Worm (Caenorhabditis elegans) whole organism, L4 larva: ENCODE data around the gene C17G10.7.
A peak's percentile ranks its signal among the peaks of the same experiment; 100 is the strongest.

ENCODE experiments used
- F26F4.8 ChIP-seq: fragments of 200-800 bp; sonication (Bioruptor generic); conservative IDR thresholded peaks from 2 replicates; pipeline ENCODE4 v1.3.6; 2022; ENCODE audit warnings: missing genetic modification characterization, missing compliant biosample characterization
- F37D6.2 ChIP-seq: sonication (generic microtip); optimal IDR thresholded peaks from 2 replicates; lab custom pipeline; 2016; ENCODE audit warnings: mild to moderate bottlenecking, missing genetic modification characterization, missing compliant biosample characterization
- F49E8.2 ChIP-seq: sonication (generic microtip); optimal IDR thresholded peaks from 2 replicates; lab custom pipeline; 2016; ENCODE audit warnings: missing compliant biosample characterization, mild to moderate bottlenecking, missing genetic modification characterization, borderline replicate concordance
- T20F7.1 ChIP-seq: fragments of 200-800 bp; sonication (Bioruptor generic); optimal IDR thresholded peaks from 2 replicates; lab custom pipeline; 2018; ENCODE audit warnings: mild to moderate bottlenecking, missing genetic modification characterization, missing compliant biosample characterization
- T26A8.4 ChIP-seq: fragments of 200-800 bp; sonication (Bioruptor generic); IDR thresholded peaks from 2 replicates; pipeline ENCODE4 v1.3.6; 2022; ENCODE audit warnings: missing genetic modification characterization, missing compliant biosample characterization
- ZK546.5 ChIP-seq, 2 experiments: sonication (generic microtip); optimal IDR thresholded peaks; 2 replicates each; lab custom pipeline; 2017; ENCODE audit warnings: missing biosample characterization in 2 of 2, missing genetic modification characterization in 2 of 2
- aha-1 ChIP-seq: fragments of 150-350 bp; peaks from one replicate; lab custom pipeline; 2014; ENCODE audit warnings: missing biosample characterization, missing genetic modification characterization
- ama-1 ChIP-seq: fragments of 150-350 bp; optimal IDR thresholded peaks from 2 replicates; lab custom pipeline; 2014; ENCODE audit warnings: inconsistent platforms, mixed read lengths
- attf-4 ChIP-seq: sonication (generic microtip); optimal IDR thresholded peaks from 3 replicates; lab custom pipeline; 2017; ENCODE audit warnings: missing biosample characterization, missing genetic modification characterization
- ceh-28 ChIP-seq: fragments of 150-350 bp; optimal IDR thresholded peaks from 2 replicates; lab custom pipeline; 2014; ENCODE audit warnings: missing biosample characterization, missing genetic modification reagents, missing genetic modification characterization
- ceh-32 ChIP-seq: sonication (generic microtip); optimal IDR thresholded peaks from 2 replicates; lab custom pipeline; 2016; ENCODE audit warnings: mild to moderate bottlenecking, missing genetic modification characterization, missing compliant biosample characterization; ENCODE audit not compliant: poor library complexity
- ceh-44 ChIP-seq: fragments of 200-800 bp; sonication (Bioruptor generic); IDR thresholded peaks from 2 replicates; pipeline ENCODE4 v1.3.6; 2022; ENCODE audit warnings: missing genetic modification reagents, missing genetic modification characterization, missing compliant biosample characterization
- ceh-62 ChIP-seq: sonication (generic microtip); optimal IDR thresholded peaks from 2 replicates; lab custom pipeline; 2017; ENCODE audit warnings: missing biosample characterization, missing genetic modification characterization
- ceh-82 ChIP-seq: sonication (generic microtip); optimal IDR thresholded peaks from 2 replicates; lab custom pipeline; 2017; ENCODE audit warnings: missing biosample characterization, missing genetic modification characterization
- ces-1 ChIP-seq: fragments of 150-350 bp; sonication (generic microtip); optimal IDR thresholded peaks from 4 replicates; lab custom pipeline; 2014; ENCODE audit warnings: missing biosample characterization, missing genetic modification reagents, missing genetic modification characterization
- ctbp-1 ChIP-seq: fragments of 200-800 bp; sonication (Bioruptor generic); IDR thresholded peaks from 2 replicates; pipeline ENCODE4 v1.3.6; 2022; ENCODE audit warnings: missing genetic modification reagents, missing genetic modification characterization, missing compliant biosample characterization
- daf-12 ChIP-seq: fragments of 150-350 bp; optimal IDR thresholded peaks from 2 replicates; lab custom pipeline; 2014; ENCODE audit warnings: missing biosample characterization, missing genetic modification reagents, missing genetic modification characterization
- daf-16 ChIP-seq, 3 experiments: sonication (generic microtip); optimal IDR thresholded peaks; 2 replicates each; lab custom pipeline; 2016 to 2017; ENCODE audit warnings: missing genetic modification characterization in 3 of 3, missing genetic modification reagents in 3 of 3, mild to moderate bottlenecking in 2 of 3, missing compliant biosample characterization in 2 of 3, missing biosample characterization in 1 of 3, moderate library complexity in 1 of 3
- dmd-9 ChIP-seq: fragments of 200-800 bp; sonication (Bioruptor generic); IDR thresholded peaks from 2 replicates; pipeline ENCODE4 v1.3.6; 2022; ENCODE audit warnings: missing genetic modification reagents, missing genetic modification characterization, missing compliant biosample characterization
- egl-27 ChIP-seq: sonication (generic microtip); optimal IDR thresholded peaks from 3 replicates; lab custom pipeline; 2017; ENCODE audit warnings: missing biosample characterization, missing genetic modification reagents, missing genetic modification characterization
- fos-1 ChIP-seq: fragments of 150-350 bp; optimal IDR thresholded peaks from 2 replicates; lab custom pipeline; 2014; ENCODE audit warnings: missing biosample characterization, missing genetic modification characterization
- hlh-11 ChIP-seq: fragments of 200-800 bp; sonication (Bioruptor generic); optimal IDR thresholded peaks from 2 replicates; lab custom pipeline; 2018; ENCODE audit warnings: mild to moderate bottlenecking, missing genetic modification characterization, missing compliant biosample characterization
- lim-7 ChIP-seq: fragments of 200-800 bp; sonication (Bioruptor generic); IDR thresholded peaks from 2 replicates; pipeline ENCODE4 v1.3.6; 2022; ENCODE audit warnings: missing genetic modification characterization, missing compliant biosample characterization
- lin-13 ChIP-seq: fragments of 150-350 bp; optimal IDR thresholded peaks from 2 replicates; lab custom pipeline; 2014; ENCODE audit warnings: missing biosample characterization, missing genetic modification reagents, missing genetic modification characterization
- lin-29 ChIP-seq: fragments of 200-800 bp; sonication (Bioruptor generic); IDR thresholded peaks from 2 replicates; pipeline ENCODE4 v1.3.6; 2022; ENCODE audit warnings: missing genetic modification reagents, missing genetic modification characterization, missing compliant biosample characterization
- lin-39 ChIP-seq: fragments of 150-350 bp; optimal IDR thresholded peaks from 2 replicates; lab custom pipeline; 2014; ENCODE audit warnings: missing biosample characterization, missing genetic modification reagents, missing genetic modification characterization
- lir-3 ChIP-seq: sonication (generic microtip); optimal IDR thresholded peaks from 2 replicates; lab custom pipeline; 2016; ENCODE audit warnings: mild to moderate bottlenecking, missing genetic modification characterization, missing compliant biosample characterization
- madf-9 ChIP-seq: fragments of 200-800 bp; sonication (Bioruptor generic); conservative IDR thresholded peaks from 2 replicates; pipeline ENCODE4 v1.3.6; 2022; ENCODE audit warnings: missing genetic modification reagents, missing genetic modification characterization, missing compliant biosample characterization
- mep-1 ChIP-seq: fragments of 150-350 bp; sonication (generic microtip); optimal IDR thresholded peaks from 3 replicates; lab custom pipeline; 2014; ENCODE audit warnings: missing biosample characterization, missing genetic modification characterization
- mes-2 ChIP-seq: sonication (generic microtip); optimal IDR thresholded peaks from 2 replicates; lab custom pipeline; 2016; ENCODE audit warnings: missing genotype, mild to moderate bottlenecking, missing genetic modification characterization, missing compliant biosample characterization; ENCODE audit not compliant: poor library complexity, severe bottlenecking
- mxl-2 ChIP-seq: fragments of 200-800 bp; sonication (Bioruptor generic); conservative IDR thresholded peaks from 2 replicates; pipeline ENCODE4 v1.3.6; 2022; ENCODE audit warnings: missing genetic modification reagents, missing genetic modification characterization, missing compliant biosample characterization
- mxl-3 ChIP-seq: fragments of 200-800 bp; sonication (Bioruptor generic); optimal IDR thresholded peaks from 2 replicates; lab custom pipeline; 2018; ENCODE audit warnings: mild to moderate bottlenecking, missing genetic modification characterization, missing compliant biosample characterization
- nhr-111 ChIP-seq: fragments of 200-800 bp; sonication (Bioruptor generic); optimal IDR thresholded peaks from 2 replicates; lab custom pipeline; 2018; ENCODE audit warnings: mild to moderate bottlenecking, missing genetic modification characterization, missing compliant biosample characterization
- nhr-28 ChIP-seq: fragments of 150-350 bp; optimal IDR thresholded peaks from 2 replicates; lab custom pipeline; 2014; ENCODE audit warnings: missing biosample characterization, missing genetic modification characterization
- nhr-42 ChIP-seq: fragments of 200-800 bp; sonication (Bioruptor generic); IDR thresholded peaks from 2 replicates; pipeline ENCODE4 v1.3.6; 2022; ENCODE audit warnings: missing genetic modification characterization, missing compliant biosample characterization
- nhr-48 ChIP-seq: sonication (generic microtip); optimal IDR thresholded peaks from 2 replicates; lab custom pipeline; 2016; ENCODE audit warnings: mild to moderate bottlenecking, missing genetic modification characterization, missing compliant biosample characterization
- nhr-76 ChIP-seq: fragments of 150-350 bp; optimal IDR thresholded peaks from 2 replicates; lab custom pipeline; 2014; ENCODE audit warnings: missing biosample characterization, missing genetic modification characterization
- pha-4 ChIP-seq, 2 experiments: fragments of 150-350 bp in 1 of 2; fragments of 200-800 bp in 1 of 2; sonication (Bioruptor generic) in 1 of 2; IDR thresholded peaks in 1 of 2; optimal IDR thresholded peaks in 1 of 2; 2 replicates each; pipeline versions ENCODE4 v1.3.6 to Lab custom; 2014 to 2022; ENCODE audit warnings: missing genetic modification characterization in 2 of 2, missing genetic modification reagents in 2 of 2, missing biosample characterization in 1 of 2, missing compliant biosample characterization in 1 of 2
- php-3 ChIP-seq: fragments of 200-800 bp; sonication (Bioruptor generic); IDR thresholded peaks from 2 replicates; pipeline ENCODE4 v1.3.6; 2022; ENCODE audit warnings: missing genetic modification reagents, missing genetic modification characterization, missing compliant biosample characterization
- pqm-1 ChIP-seq: sonication (generic microtip); optimal IDR thresholded peaks from 2 replicates; lab custom pipeline; 2017; ENCODE audit warnings: missing biosample characterization, missing genetic modification characterization
- saeg-2 ChIP-seq: fragments of 200-800 bp; sonication (Bioruptor generic); IDR thresholded peaks from 2 replicates; pipeline ENCODE4 v1.3.6; 2022; ENCODE audit warnings: missing genetic modification reagents, missing genetic modification characterization, missing compliant biosample characterization
- sdz-12 ChIP-seq: fragments of 200-800 bp; sonication (Bioruptor generic); optimal IDR thresholded peaks from 2 replicates; lab custom pipeline; 2018; ENCODE audit warnings: mild to moderate bottlenecking, missing genetic modification characterization, missing compliant biosample characterization
- snpc-1.2 ChIP-seq: fragments of 200-800 bp; sonication (Bioruptor generic); IDR thresholded peaks from 2 replicates; pipeline ENCODE4 v1.3.6; 2022; ENCODE audit warnings: missing genetic modification reagents, missing genetic modification characterization, missing compliant biosample characterization
- spr-1 ChIP-seq: sonication (generic microtip); optimal IDR thresholded peaks from 2 replicates; lab custom pipeline; 2016; ENCODE audit warnings: mild to moderate bottlenecking, missing genetic modification characterization, missing compliant biosample characterization
- tag-97 ChIP-seq: fragments of 200-800 bp; sonication (Bioruptor generic); IDR thresholded peaks from 2 replicates; pipeline ENCODE4 v1.3.6; 2022; ENCODE audit warnings: missing genetic modification characterization, missing compliant biosample characterization
- unc-130 ChIP-seq: sonication (generic microtip); optimal IDR thresholded peaks from 2 replicates; lab custom pipeline; 2016; ENCODE audit warnings: missing genetic modification reagents, missing genetic modification characterization, missing compliant biosample characterization
- unc-39 ChIP-seq: sonication (generic microtip); optimal IDR thresholded peaks from 2 replicates; lab custom pipeline; 2017; ENCODE audit warnings: missing biosample characterization, missing genetic modification characterization
- unc-62 ChIP-seq, 3 experiments: fragments of 150-350 bp in 1 of 3; sonication (generic microtip); optimal IDR thresholded peaks in 2 of 3; peaks in 1 of 3; 1 replicate in 1 of 3; 2 replicates in 2 of 3; lab custom pipeline; 2014 to 2017; ENCODE audit warnings: missing biosample characterization in 3 of 3, missing genetic modification characterization in 3 of 3, missing genetic modification reagents in 3 of 3, missing genotype in 1 of 3
- zag-1 ChIP-seq: fragments of 150-350 bp; optimal IDR thresholded peaks from 2 replicates; lab custom pipeline; 2014; ENCODE audit warnings: missing biosample characterization, missing genetic modification characterization
- zfp-2 ChIP-seq: sonication (generic microtip); optimal IDR thresholded peaks from 2 replicates; lab custom pipeline; 2016; ENCODE audit warnings: mild to moderate bottlenecking, missing genetic modification characterization, missing compliant biosample characterization
- ztf-11 ChIP-seq: fragments of 150-350 bp; optimal IDR thresholded peaks from 2 replicates; lab custom pipeline; 2014; ENCODE audit warnings: missing biosample characterization, missing genetic modification characterization

The C17G10.7 gene

DNA sequence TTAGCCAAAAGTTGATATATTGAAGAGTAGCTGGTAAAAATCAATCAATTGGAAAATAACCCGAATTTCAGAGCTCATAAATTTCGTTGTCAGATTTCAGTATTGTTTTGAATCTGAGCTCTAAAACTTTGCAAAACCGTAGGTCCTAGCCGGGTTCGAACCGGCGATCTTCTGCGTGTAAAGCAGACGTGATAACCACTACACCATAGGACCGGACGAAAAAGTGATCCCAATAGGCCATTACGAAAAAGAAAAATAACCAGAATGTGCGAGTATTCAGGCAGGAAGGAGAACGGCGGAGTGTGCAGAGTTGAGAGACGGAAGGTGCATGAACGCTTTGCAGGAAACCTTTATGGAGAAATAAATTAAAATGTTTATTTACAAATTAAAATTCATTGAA lies 30.6 kb downstream of the C17G10.7 start:
- TF ChIP-seq spr-1 (tag; lab: Kevin White, UChicago) (peak; percentile 11), tag-97 (GFP tag; lab: Robert Waterston, UW) (no peak), ceh-82 (tag; lab: Kevin White, UChicago) (no peak), ceh-62 (tag; lab: Kevin White, UChicago) (no peak), ctbp-1 (GFP tag; lab: Robert Waterston, UW) (peak; percentile 63; the same call in 1 of the 2 replicates), saeg-2 (GFP tag; lab: Robert Waterston, UW) (no peak), attf-4 (tag; lab: Kevin White, UChicago) (no peak), lin-29 (GFP tag; lab: Robert Waterston, UW) (no peak), aha-1 (tag; lab: Kevin White, UChicago) (peak; percentile 77), sdz-12 (GFP tag; lab: Kevin White, UChicago) (no peak), nhr-28 (tag; lab: Kevin White, UChicago) (peak; percentile 18), zag-1 (no peak), daf-16 (GFP tag; optimal IDR thresholded peaks at IDR 0.05; lab: Kevin White, UChicago) (peak in 1 of 2 experiments; percentile 65), daf-16 (tag; optimal IDR thresholded peaks at IDR 0.05; lab: Kevin White, UChicago) (peak; percentile 59), nhr-42 (GFP tag; lab: Robert Waterston, UW) (0 out of 2 replicates have a peak, but pooled peaks have one; percentile 44), ZK546.5 (tag; optimal IDR thresholded peaks at IDR 0.05; lab: Kevin White, UChicago) (no peak), lir-3 (no peak), fos-1 (no peak), egl-27 (tag; lab: Kevin White, UChicago) (no peak), hlh-11 (peak; percentile 46), F37D6.2 (tag; lab: Kevin White, UChicago) (peak; percentile 17), mxl-3 (GFP tag; lab: Kevin White, UChicago) (peak; percentile 32), nhr-111 (GFP tag; lab: Kevin White, UChicago) (no peak), pqm-1 (tag; lab: Kevin White, UChicago) (no peak), unc-39 (no peak), ztf-11 (tag; lab: Kevin White, UChicago) (no peak), ces-1 (GFP tag; lab: Kevin White, UChicago) (no peak), F49E8.2 (tag; lab: Kevin White, UChicago) (no peak), mep-1 (no peak), mes-2 (tag; lab: Kevin White, UChicago) (peak; percentile 71), daf-12 (tag; lab: Kevin White, UChicago) (no peak), dmd-9 (GFP tag; lab: Robert Waterston, UW) (peak; percentile 56), ama-1 (lab: Kevin White, UChicago) (no peak), ceh-44 (0 out of 2 replicates have a peak, but pooled peaks have one; percentile 26), T20F7.1 (GFP tag; lab: Kevin White, UChicago) (peak; percentile 25), ceh-28 (no peak), pha-4 (GFP tag; IDR thresholded peaks at IDR 0.05; lab: Robert Waterston, UW) (peak; percentile 73), pha-4 (tag; optimal IDR thresholded peaks at IDR 0.05; lab: Kevin White, UChicago) (no peak), lin-39 (tag; lab: Kevin White, UChicago) (no peak), ceh-32 (tag; lab: Kevin White, UChicago) (no peak), F26F4.8 (GFP tag; lab: Robert Waterston, UW) (no peak), T26A8.4 (GFP tag; lab: Robert Waterston, UW) (peak; percentile 50; the same call in 1 of the 2 replicates), lin-13 (GFP tag; lab: Kevin White, UChicago) (no peak), lim-7 (GFP tag; lab: Robert Waterston, UW) (peak; percentile 77), zfp-2 (tag; lab: Kevin White, UChicago) (no peak), madf-9 (GFP tag; lab: Robert Waterston, UW) (peak; percentile 55; the same call in 1 of the 2 replicates), php-3 (peak; percentile 57; the same call in 1 of the 2 replicates), unc-62 (GFP tag; optimal IDR thresholded peaks at IDR 0.05 in 1 of 2; lab: Kevin White, UChicago) (peak in 1 of 2 experiments; percentile 81), unc-62 (tag; optimal IDR thresholded peaks at IDR 0.05; lab: Kevin White, UChicago) (no peak), unc-130 (GFP tag; lab: Kevin White, UChicago) (peak; percentile 51), nhr-48 (tag; lab: Kevin White, UChicago) (no peak), mxl-2 (GFP tag; lab: Robert Waterston, UW) (no peak), snpc-1.2 (GFP tag; lab: Robert Waterston, UW) (no peak), nhr-76 (tag; lab: Kevin White, UChicago) (no peak)
